Worm (Caenorhabditis elegans): Measurements from ENCODE around the gene K09H11.6.

DNA sequence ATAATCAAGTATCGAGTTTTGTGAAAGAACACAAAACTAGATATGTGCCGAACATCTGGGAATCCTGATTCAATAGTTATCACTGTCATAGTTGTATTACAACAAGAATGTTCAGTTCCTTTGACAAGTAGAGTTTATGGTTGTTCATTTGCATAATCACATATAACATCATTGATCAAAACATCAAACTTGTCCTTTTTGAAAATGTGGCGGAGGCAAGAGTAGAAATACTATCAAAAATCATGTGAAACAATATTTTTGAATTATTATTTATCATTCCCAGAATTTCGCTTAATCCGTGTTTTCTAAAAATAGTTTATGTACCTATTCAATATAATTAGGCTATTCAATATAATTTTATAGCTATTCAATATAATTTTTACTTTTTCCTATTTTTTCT, 49.4 kb upstream of the K09H11.6 start, which contains the start of gene F44E7.7:
- TF ChIP-seq aly-2 (tag; optimal IDR thresholded peaks at IDR 0.05) (no peak), lin-39 (tag; optimal IDR thresholded peaks at IDR 0.05) (no peak), ztf-11 (tag; optimal IDR thresholded peaks at IDR 0.05) (no peak), nhr-237 (tag; optimal IDR thresholded peaks at IDR 0.05) (no peak), zag-1 (tag; optimal IDR thresholded peaks at IDR 0.05) (no peak), ZK546.5 (tag; optimal IDR thresholded peaks at IDR 0.05) (no peak), unc-39 (tag; optimal IDR thresholded peaks at IDR 0.05) (no peak), nhr-12 (tag; optimal IDR thresholded peaks at IDR 0.05) (no peak), nhr-67 (tag; optimal IDR thresholded peaks at IDR 0.05) (no peak), egl-27 (tag; optimal IDR thresholded peaks at IDR 0.05) (no peak), tbx-2 (tag; optimal IDR thresholded peaks at IDR 0.05) (no peak), nhr-77 (tag; optimal IDR thresholded peaks at IDR 0.05) (no peak), egl-5 (tag; optimal IDR thresholded peaks at IDR 0.05) (no peak), lin-15B (tag; optimal IDR thresholded peaks at IDR 0.05) (no peak)

All from whole organism, L3 larva.